Worm (Caenorhabditis elegans): ENCODE results near the gene unc-4.

- TF ChIP-seq blmp-1 (tag; optimal IDR thresholded peaks at IDR 0.05) (no peak), ces-1 (GFP tag; optimal IDR thresholded peaks at IDR 0.05) (no peak), mab-5 (tag; optimal IDR thresholded peaks at IDR 0.05) (no peak), nhr-76 (tag; optimal IDR thresholded peaks at IDR 0.05) (no peak)
Observed at ce11 chrII:9862147-9862546, 38.0 kb downstream of the unc-4 start, which contains the start of gene C08H9.18.

Measured in whole organism, mixed stage, embryonic.